Worm (Caenorhabditis elegans): ENCODE data around the gene ZK328.6.

Gene ZK328.6

DNA sequence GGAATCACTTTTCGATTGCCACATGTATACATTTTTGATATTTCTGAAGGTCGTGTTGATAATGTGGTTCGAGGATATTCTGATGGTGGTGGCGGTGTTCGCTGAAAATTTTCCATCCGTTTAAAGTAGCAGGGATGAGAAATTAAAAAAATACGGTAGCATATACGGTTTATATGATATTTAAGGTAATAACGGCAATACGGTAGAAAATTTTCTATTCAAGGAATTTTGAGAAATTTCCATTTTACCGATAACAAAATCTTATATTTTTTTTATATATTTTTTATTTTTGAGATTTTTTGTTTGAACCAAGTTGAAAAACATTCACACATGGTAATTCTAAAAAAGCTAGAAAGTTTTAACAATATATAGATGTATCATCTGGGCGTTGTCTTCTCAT is at the start of gene ZK328.6:
Gene ZK328.6 (minus strand): TSS at position 101 of the 400 bp plus-strand sequence.
- TF ChIP-seq fos-1 (tag; optimal IDR thresholded peaks at IDR 0.05) (no peak), mep-1 (tag; optimal IDR thresholded peaks at IDR 0.05) (no peak), ztf-7 (tag; optimal IDR thresholded peaks at IDR 0.05) (no peak), nhr-11 (tag; optimal IDR thresholded peaks at IDR 0.05) (no peak), R02D3.7 (tag; optimal IDR thresholded peaks at IDR 0.05) (no peak), lin-1 (GFP tag; IDR thresholded peaks at IDR 0.05) (no peak), nhr-10 (tag; optimal IDR thresholded peaks at IDR 0.05) (no peak)

DNA sequence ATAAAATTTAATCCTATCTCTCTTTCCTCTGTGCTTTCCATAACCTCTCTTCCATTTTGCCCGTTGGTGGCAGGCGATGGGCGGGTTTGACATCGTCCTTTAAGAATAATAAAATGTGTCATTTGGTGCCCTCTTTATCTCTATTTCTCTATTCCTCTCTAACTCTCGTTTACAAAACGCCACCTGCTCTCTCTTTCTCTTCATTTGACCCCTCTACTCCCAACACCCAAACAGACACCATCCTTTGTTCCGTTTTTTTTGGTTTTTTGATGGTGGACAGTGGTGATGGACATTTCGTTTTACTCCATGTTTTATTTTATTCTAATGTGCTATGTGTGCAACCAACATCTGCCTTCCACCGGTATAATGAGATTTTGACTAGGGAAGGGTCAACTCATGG is 48.5 kb upstream of the ZK328.6 start:
- TF ChIP-seq lsy-2 (tag; optimal IDR thresholded peaks at IDR 0.05) (peak in 1 of 2 experiments; percentile 21), nhr-76 (tag; optimal IDR thresholded peaks at IDR 0.05) (no peak), mep-1 (tag; optimal IDR thresholded peaks at IDR 0.05) (peak; percentile 16), unc-62 (GFP tag; optimal IDR thresholded peaks at IDR 0.05 in 1 of 2) (peak in 1 of 2 experiments; percentile 92), unc-62 (tag; optimal IDR thresholded peaks at IDR 0.05) (no peak), aha-1 (tag) (peak; percentile 74)

DNA sequence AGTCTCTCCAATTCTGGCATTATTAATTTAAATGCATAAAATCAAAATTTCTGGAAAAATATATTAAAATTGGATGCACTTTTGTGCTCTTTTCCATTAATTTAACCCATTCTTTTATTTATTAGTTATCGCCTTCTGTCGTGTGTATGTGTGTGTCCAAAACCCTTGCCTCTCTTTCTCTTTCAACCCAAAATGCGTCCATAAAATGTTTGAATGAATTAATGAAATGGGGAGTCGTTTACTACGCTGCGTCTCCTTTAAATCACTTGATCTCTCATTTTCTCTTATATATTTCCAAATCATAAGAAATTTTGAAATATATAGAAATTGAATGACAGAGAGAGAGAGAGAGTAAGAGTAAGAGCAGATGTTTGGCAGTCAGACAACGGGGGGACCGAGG is 47.6 kb upstream of the ZK328.6 start:
- TF ChIP-seq dve-1 (tag; optimal IDR thresholded peaks at IDR 0.05; ENCODE audit: insufficient read depth) (no peak), pqm-1 (tag; optimal IDR thresholded peaks at IDR 0.05) (no peak), sdz-12 (GFP tag; optimal IDR thresholded peaks at IDR 0.05) (no peak), pha-4 (GFP tag; IDR thresholded peaks at IDR 0.05) (no peak), pha-4 (tag; optimal IDR thresholded peaks at IDR 0.05) (no peak), lin-38 (GFP tag; IDR thresholded peaks at IDR 0.05) (no peak), ctbp-1 (GFP tag; IDR thresholded peaks at IDR 0.05) (no peak), nhr-77 (tag; optimal IDR thresholded peaks at IDR 0.05) (no peak), F44E2.7 (GFP tag; IDR thresholded peaks at IDR 0.05) (no peak), F26F4.8 (GFP tag; conservative IDR thresholded peaks at IDR 0.05) (no peak), unc-62 (GFP tag; optimal IDR thresholded peaks at IDR 0.05 in 1 of 2) (no peak), unc-62 (tag; optimal IDR thresholded peaks at IDR 0.05) (no peak), lin-1 (GFP tag; IDR thresholded peaks at IDR 0.05) (no peak), dmd-8 (GFP tag; IDR thresholded peaks at IDR 0.05) (no peak), daf-12 (tag; optimal IDR thresholded peaks at IDR 0.05) (no peak), aly-2 (tag; optimal IDR thresholded peaks at IDR 0.05) (no peak)

DNA sequence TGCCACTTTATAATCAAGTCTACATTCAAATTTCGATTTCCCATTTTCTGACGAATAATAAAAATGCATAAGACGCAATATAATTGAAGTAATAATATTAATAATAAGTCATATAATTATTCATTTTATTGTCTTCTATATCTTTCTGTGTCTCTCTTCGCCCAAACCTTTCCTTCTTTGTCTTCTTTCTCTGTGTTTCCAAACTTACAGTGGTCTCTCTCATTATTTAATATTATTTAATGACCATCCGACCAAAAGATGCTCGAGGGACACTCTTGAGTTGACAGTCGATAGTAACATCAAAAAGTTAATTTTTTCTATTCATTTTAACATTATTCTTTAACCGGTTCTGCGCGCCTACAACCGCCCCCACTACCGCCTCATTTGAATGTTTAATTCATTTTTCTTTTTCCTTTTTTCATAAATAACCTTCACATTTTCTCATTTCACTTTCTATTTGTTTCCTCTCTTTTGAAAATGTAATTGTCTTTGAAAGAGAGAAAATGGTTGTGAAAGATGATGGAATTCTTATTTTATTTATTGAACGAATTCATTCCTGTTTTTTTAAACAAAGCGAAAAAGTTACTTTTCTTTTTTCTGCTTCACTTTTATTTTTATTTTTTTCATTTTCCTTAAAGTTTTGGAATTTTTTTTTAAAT is 43.4 kb upstream of the ZK328.6 start:
- TF ChIP-seq Y75B8A.6 (GFP tag; IDR thresholded peaks at IDR 0.05) (no peak), nhr-76 (tag; optimal IDR thresholded peaks at IDR 0.05) (no peak), gei-8 (GFP tag; optimal IDR thresholded peaks at IDR 0.05) (no peak), D1046.2 (GFP tag; IDR thresholded peaks at IDR 0.05) (no peak), snpc-1.2 (GFP tag; IDR thresholded peaks at IDR 0.05) (no peak), set-16 (GFP tag; IDR thresholded peaks at IDR 0.05) (no peak), dmd-6 (GFP tag; IDR thresholded peaks at IDR 0.05) (no peak), lin-29 (GFP tag; IDR thresholded peaks at IDR 0.05) (no peak), aly-2 (tag; optimal IDR thresholded peaks at IDR 0.05) (no peak), daf-8 (GFP tag; IDR thresholded peaks at IDR 0.05) (no peak), aha-1 (tag) (no peak), unc-39 (tag; optimal IDR thresholded peaks at IDR 0.05) (no peak), F37D6.2 (tag; optimal IDR thresholded peaks at IDR 0.05) (no peak), F49E8.2 (tag; optimal IDR thresholded peaks at IDR 0.05; ENCODE audit: borderline replicate concordance) (no peak)

DNA sequence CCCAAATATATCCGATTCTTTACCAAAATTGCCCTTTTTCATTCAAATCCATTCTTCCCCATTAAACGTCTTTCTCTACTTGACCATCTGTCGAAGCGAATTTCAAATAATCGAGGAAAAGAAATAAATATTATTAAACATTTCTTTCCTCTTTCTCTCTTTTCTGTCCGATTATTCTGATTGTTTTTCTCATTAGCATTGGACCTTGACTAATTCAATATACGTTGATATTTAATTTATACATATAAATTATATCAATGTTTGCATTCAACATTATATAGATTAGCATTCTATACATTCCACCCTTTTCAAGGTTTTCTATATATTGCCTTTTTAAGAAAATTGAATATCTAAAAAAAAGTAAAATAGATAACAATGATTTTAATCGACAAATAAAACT is 42.6 kb upstream of the ZK328.6 start:
- TF ChIP-seq mep-1 (tag; optimal IDR thresholded peaks at IDR 0.05): peak; percentile 7
- no peak for TF ChIP-seq nhr-48 (tag; optimal IDR thresholded peaks at IDR 0.05)
- no peak for TF ChIP-seq madf-5 (GFP tag; IDR thresholded peaks at IDR 0.05)
- TF ChIP-seq D1046.2 (GFP tag; IDR thresholded peaks at IDR 0.05): no peak
- TF ChIP-seq rbr-2 (tag; optimal IDR thresholded peaks at IDR 0.05): no peak
- no peak for TF ChIP-seq spr-3 (GFP tag; optimal IDR thresholded peaks at IDR 0.05)
- TF ChIP-seq saeg-2 (GFP tag; IDR thresholded peaks at IDR 0.05): no peak

All from whole organism, L4 larva.